Fruit fly (Drosophila melanogaster) whole organism, prepupa: Measurements from ENCODE around the gene CG13063.

Source experiments
- Blimp-1 ChIP-seq: fragments of 200-800 bp; sonication (Bioruptor generic); optimal IDR thresholded peaks from 3 replicates; lab custom pipeline; 2017; ENCODE audit warnings: missing biosample characterization, missing genetic modification characterization, mild to moderate bottlenecking, moderate library complexity, missing genetic modification reagents
- CG10631 ChIP-seq: fragments of 200-800 bp; sonication (Bioruptor generic); optimal IDR thresholded peaks from 2 replicates; lab custom pipeline; 2016; ENCODE audit warnings: missing biosample characterization, missing genetic modification characterization
- CG10669 ChIP-seq: fragments of 200-800 bp; sonication (Bioruptor generic); optimal IDR thresholded peaks from 3 replicates; lab custom pipeline; 2018; ENCODE audit warnings: missing biosample characterization, mild to moderate bottlenecking, missing genetic modification characterization, moderate library complexity
- CG11294 ChIP-seq: fragments of 200-800 bp; sonication (Bioruptor generic); IDR thresholded peaks from 2 replicates; pipeline ENCODE4 v1.3.6; 2022; ENCODE audit warnings: missing biosample characterization, missing genetic modification characterization
- CG11762 ChIP-seq: fragments of 200-800 bp; sonication (Bioruptor generic); optimal IDR thresholded peaks from 3 replicates; lab custom pipeline; 2016; ENCODE audit warnings: missing biosample characterization, missing genetic modification characterization; ENCODE audit not compliant: insufficient read depth
- CG11902 ChIP-seq: fragments of 200-800 bp; sonication (Bioruptor generic); optimal IDR thresholded peaks from 3 replicates; lab custom pipeline; 2016; ENCODE audit warnings: missing biosample characterization, missing genetic modification characterization
- CG15336 ChIP-seq: fragments of 200-800 bp; sonication (Bioruptor generic); IDR thresholded peaks from 2 replicates; pipeline ENCODE4 v1.3.6; 2022; ENCODE audit warnings: missing biosample characterization, missing genetic modification characterization
- CG1621 ChIP-seq: fragments of 200-800 bp; sonication (Bioruptor generic); optimal IDR thresholded peaks from 3 replicates; lab custom pipeline; 2018; ENCODE audit warnings: missing biosample characterization, mild to moderate bottlenecking, missing genetic modification characterization
- CG3032 ChIP-seq: fragments of 200-800 bp; optimal IDR thresholded peaks from 2 replicates; lab custom pipeline; 2019; ENCODE audit warnings: missing biosample characterization, mild to moderate bottlenecking, missing genetic modification characterization, moderate library complexity
- CG32006 ChIP-seq: fragments of 200-800 bp; sonication (Bioruptor generic); optimal IDR thresholded peaks from 3 replicates; lab custom pipeline; 2017; ENCODE audit warnings: missing biosample characterization, mild to moderate bottlenecking, missing genetic modification characterization
- CG3919 ChIP-seq: fragments of 200-800 bp; sonication (Bioruptor generic); optimal IDR thresholded peaks from 3 replicates; lab custom pipeline; 2016; ENCODE audit warnings: missing biosample characterization, missing genetic modification characterization
- CG4318 ChIP-seq: fragments of 200-800 bp; sonication (Bioruptor generic); optimal IDR thresholded peaks from 3 replicates; lab custom pipeline; 2017; ENCODE audit warnings: missing biosample characterization, mild to moderate bottlenecking, missing genetic modification characterization
- CG6276 ChIP-seq: fragments of 200-800 bp; sonication (Bioruptor generic); optimal IDR thresholded peaks from 2 replicates; lab custom pipeline; 2017; ENCODE audit warnings: missing biosample characterization, mild to moderate bottlenecking, missing genetic modification characterization
- CG6792 ChIP-seq: fragments of 200-800 bp; sonication (Bioruptor generic); optimal IDR thresholded peaks from 3 replicates; lab custom pipeline; 2016; ENCODE audit warnings: missing biosample characterization, missing genetic modification characterization
- CG6808 ChIP-seq: fragments of 200-800 bp; sonication (Bioruptor generic); optimal IDR thresholded peaks from 3 replicates; lab custom pipeline; 2017; ENCODE audit warnings: missing biosample characterization, missing genetic modification characterization, mild to moderate bottlenecking, moderate library complexity, missing genetic modification reagents
- CG7368 ChIP-seq: fragments of 200-800 bp; sonication (Bioruptor generic); optimal IDR thresholded peaks from 3 replicates; lab custom pipeline; 2016; ENCODE audit warnings: missing biosample characterization, missing genetic modification characterization
- CG8319 ChIP-seq: fragments of 200-800 bp; sonication (Bioruptor generic); optimal IDR thresholded peaks from 3 replicates; lab custom pipeline; 2016; ENCODE audit warnings: missing biosample characterization, missing genetic modification characterization
- Eip78C ChIP-seq: fragments of 200-800 bp; sonication (Bioruptor generic); peaks from one replicate; lab custom pipeline; 2016; ENCODE audit warnings: missing biosample characterization, missing genetic modification characterization
- Ets96B ChIP-seq: fragments of 200-800 bp; optimal IDR thresholded peaks from 2 replicates; lab custom pipeline; 2019; ENCODE audit warnings: missing biosample characterization, mild to moderate bottlenecking, missing genetic modification characterization, moderate library complexity
- Gug ChIP-seq: fragments of 200-800 bp; sonication (Bioruptor generic); IDR thresholded peaks from 2 replicates; pipeline ENCODE4 v1.3.6; 2022; ENCODE audit warnings: missing biosample characterization, missing genetic modification characterization
- Hr38 ChIP-seq: sonication (Bioruptor generic); optimal IDR thresholded peaks from 2 replicates; lab custom pipeline; 2016; ENCODE audit warnings: missing biosample characterization, missing genetic modification characterization
- Hr4 ChIP-seq: fragments of 200-800 bp; sonication (Bioruptor generic); optimal IDR thresholded peaks from 3 replicates; lab custom pipeline; 2016; ENCODE audit warnings: missing biosample characterization, missing genetic modification characterization
- Lpt ChIP-seq: fragments of 200-800 bp; sonication (Bioruptor generic); optimal IDR thresholded peaks from 3 replicates; lab custom pipeline; 2016; ENCODE audit warnings: missing biosample characterization, missing genetic modification characterization
- OdsH ChIP-seq: fragments of 200-800 bp; sonication (Bioruptor generic); optimal IDR thresholded peaks from 3 replicates; lab custom pipeline; 2016; ENCODE audit warnings: missing biosample characterization, missing genetic modification characterization
- Smox ChIP-seq: fragments of 200-800 bp; sonication (Bioruptor generic); optimal IDR thresholded peaks from 3 replicates; lab custom pipeline; 2016; ENCODE audit warnings: missing biosample characterization, missing genetic modification characterization
- Sox102F ChIP-seq: fragments of 200-800 bp; sonication (Bioruptor generic); optimal IDR thresholded peaks from 2 replicates; lab custom pipeline; 2016; ENCODE audit warnings: missing biosample characterization, mild to moderate bottlenecking, missing genetic modification characterization
- Sox14 ChIP-seq: fragments of 200-800 bp; sonication (Bioruptor generic); optimal IDR thresholded peaks from 3 replicates; lab custom pipeline; 2016; ENCODE audit warnings: missing biosample characterization, missing genetic modification characterization
- Sox15 ChIP-seq: fragments of 200-800 bp; sonication (Bioruptor generic); optimal IDR thresholded peaks from 3 replicates; lab custom pipeline; 2016; ENCODE audit warnings: missing biosample characterization, missing genetic modification characterization
- achi ChIP-seq: fragments of 200-800 bp; sonication (Bioruptor generic); optimal IDR thresholded peaks from 3 replicates; lab custom pipeline; 2016; ENCODE audit warnings: missing biosample characterization, missing genetic modification characterization
- acj6 ChIP-seq: fragments of 200-800 bp; sonication (Bioruptor generic); optimal IDR thresholded peaks from 3 replicates; lab custom pipeline; 2016; ENCODE audit warnings: missing biosample characterization, missing genetic modification characterization
- cyc ChIP-seq: fragments of 200-800 bp; sonication (Bioruptor generic); optimal IDR thresholded peaks from 3 replicates; lab custom pipeline; 2016; ENCODE audit warnings: missing biosample characterization, missing genetic modification characterization
- dac ChIP-seq: fragments of 200-800 bp; sonication (Bioruptor generic); optimal IDR thresholded peaks from 2 replicates; lab custom pipeline; 2017; ENCODE audit warnings: missing biosample characterization, mild to moderate bottlenecking, missing genetic modification characterization
- eg ChIP-seq: fragments of 200-800 bp; sonication (Bioruptor generic); IDR thresholded peaks from 3 replicates; pipeline ENCODE4 v1.3.6; 2022; ENCODE audit warnings: missing biosample characterization, missing genetic modification characterization
- fd59A ChIP-seq: fragments of 200-800 bp; sonication (Bioruptor generic); optimal IDR thresholded peaks from 2 replicates; lab custom pipeline; 2017; ENCODE audit warnings: missing biosample characterization, mild to moderate bottlenecking, missing genetic modification characterization, missing genetic modification reagents
- fd85E ChIP-seq: fragments of 200-800 bp; sonication (Bioruptor generic); optimal IDR thresholded peaks from 3 replicates; lab custom pipeline; 2016; ENCODE audit warnings: missing biosample characterization, missing genetic modification characterization
- pdm3 ChIP-seq: fragments of 200-800 bp; sonication (Bioruptor generic); optimal IDR thresholded peaks from 3 replicates; lab custom pipeline; 2016; ENCODE audit warnings: missing biosample characterization, missing genetic modification characterization
- salr ChIP-seq, 2 experiments: fragments of 200-800 bp; sonication (Bioruptor generic); optimal IDR thresholded peaks; 3 replicates each; lab custom pipeline; 2016 to 2018; ENCODE audit warnings: missing biosample characterization in 2 of 2, missing genetic modification characterization in 2 of 2, mild to moderate bottlenecking in 1 of 2
- spab ChIP-seq: fragments of 200-800 bp; sonication (Bioruptor generic); optimal IDR thresholded peaks from 2 replicates; lab custom pipeline; 2017; ENCODE audit warnings: missing biosample characterization, mild to moderate bottlenecking, missing genetic modification characterization, missing genetic modification reagents
- ss ChIP-seq, 2 experiments: fragments of 200-800 bp; sonication (Bioruptor generic); optimal IDR thresholded peaks; 2 replicates in 1 of 2; 3 replicates in 1 of 2; lab custom pipeline; 2017 to 2018; ENCODE audit warnings: mild to moderate bottlenecking in 2 of 2, missing biosample characterization in 2 of 2, missing genetic modification characterization in 2 of 2, moderate library complexity in 1 of 2
- svp ChIP-seq: fragments of 200-800 bp; sonication (Bioruptor generic); peaks from one replicate; lab custom pipeline; 2016; ENCODE audit warnings: missing biosample characterization, missing genetic modification characterization
- topi ChIP-seq: fragments of 200-800 bp; sonication (Bioruptor generic); optimal IDR thresholded peaks from 3 replicates; lab custom pipeline; 2016; ENCODE audit warnings: missing biosample characterization, missing genetic modification characterization
- vri ChIP-seq: fragments of 200-800 bp; sonication (Bioruptor generic); optimal IDR thresholded peaks from 3 replicates; lab custom pipeline; 2016; ENCODE audit warnings: missing biosample characterization, mild to moderate bottlenecking, missing genetic modification characterization

The CG13063 gene

dm6 chr3L:16281880-16282556 is 24.4 kb upstream of the CG13063 start, which contains the start of gene CG13049:
CG13049 (minus strand) TSS chr3L:16281930.
- TF ChIP-seq topi (GFP tag; lab: Kevin White, UChicago) (no peak), cyc (no peak), CG3919 (GFP tag; lab: Kevin White, UChicago) (no peak), Sox102F (GFP tag; lab: Kevin White, UChicago) (no peak), eg (GFP tag; lab: Robert Waterston, UW) (no peak), spab (GFP tag; lab: Kevin White, UChicago) (no peak), CG11762 (no peak), ss (GFP tag; optimal IDR thresholded peaks at IDR 0.05; lab: Kevin White, UChicago) (peak in 1 of 2 experiments; percentile 62)

- TF ChIP-seq Eip78C (GFP tag; lab: Kevin White, UChicago) (no peak), CG7368 (GFP tag; lab: Kevin White, UChicago) (no peak), Ets96B (no peak), Sox102F (GFP tag; lab: Kevin White, UChicago) (no peak), cyc (no peak), Lpt (GFP tag; lab: Kevin White, UChicago) (no peak)
Measured at dm6 chr3L:16283821-16284220, 22.6 kb upstream of the CG13063 start, which contains the start of gene CG13048. CG13048 (minus strand) TSS chr3L:16283921.

DNA sequence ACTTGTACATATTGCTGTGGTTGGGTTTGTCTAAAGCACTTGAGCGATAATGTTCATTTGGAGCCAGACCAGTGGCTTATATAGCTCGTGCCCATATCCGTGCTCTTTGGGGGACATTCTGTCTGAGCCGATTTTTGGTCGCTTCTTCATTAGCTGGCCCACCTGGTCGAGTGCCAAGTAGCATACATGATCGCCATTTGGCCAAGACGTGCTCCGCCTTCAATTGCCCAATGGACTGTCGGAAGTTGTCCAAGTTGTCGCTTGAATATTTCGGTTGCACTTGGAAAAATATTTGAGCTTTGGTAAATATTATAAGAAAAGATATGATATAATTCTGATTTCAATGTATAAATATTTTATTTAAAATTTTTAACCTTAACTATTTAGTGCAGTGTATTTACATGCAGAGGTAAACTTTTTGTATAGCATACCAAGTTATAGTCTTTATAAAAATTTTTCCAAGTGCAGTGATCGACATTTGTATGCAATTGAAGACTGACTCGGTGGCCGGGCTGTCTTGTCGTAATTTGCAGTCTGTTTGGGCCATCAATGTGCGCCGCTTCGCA is 21.0 kb upstream of the CG13063 start, which contains the start of gene CG13047:
TSS of gene CG13047 (minus strand) at position 51 of the 566 bp plus-strand sequence.
- peak; percentile 13 for TF ChIP-seq acj6 (GFP tag; lab: Kevin White, UChicago)
- no peak for TF ChIP-seq dac (GFP tag; lab: Kevin White, UChicago)
- no peak for TF ChIP-seq eg (GFP tag; lab: Robert Waterston, UW)
- peak; percentile 2 for TF ChIP-seq CG32006 (GFP tag; lab: Kevin White, UChicago)
- TF ChIP-seq CG1621, result no peak
- TF ChIP-seq CG6792 (GFP tag; lab: Kevin White, UChicago), result no peak
- peak; percentile 37 for TF ChIP-seq Ets96B
- TF ChIP-seq Blimp-1, result no peak
- peak; percentile 26 for TF ChIP-seq CG10669 (GFP tag; lab: Kevin White, UChicago)
- no peak for TF ChIP-seq Sox14
- TF ChIP-seq CG15336 (GFP tag; lab: Robert Waterston, UW), result 0 out of 2 replicates have a peak, but pooled peaks have one; percentile 26
- peak; percentile 56 for TF ChIP-seq CG3032 (tag; lab: Kevin White, UChicago)
- no peak for TF ChIP-seq fd59A
- TF ChIP-seq Hr38 (GFP tag; lab: Kevin White, UChicago), result no peak
- no peak for TF ChIP-seq pdm3
- no peak for TF ChIP-seq OdsH (GFP tag; lab: Kevin White, UChicago)
- no peak for TF ChIP-seq CG6276
- peak; percentile 13 for TF ChIP-seq CG6808 (GFP tag; lab: Kevin White, UChicago)
- TF ChIP-seq CG10631 (GFP tag; lab: Kevin White, UChicago), result peak; percentile 10
- no peak for TF ChIP-seq fd85E
- no peak for TF ChIP-seq CG8319 (GFP tag; lab: Kevin White, UChicago)
- no peak for TF ChIP-seq Gug (GFP tag; lab: Robert Waterston, UW)
- no peak for TF ChIP-seq CG4318 (GFP tag; lab: Kevin White, UChicago)
- TF ChIP-seq Eip78C (GFP tag; lab: Kevin White, UChicago), result peak; percentile 49

DNA sequence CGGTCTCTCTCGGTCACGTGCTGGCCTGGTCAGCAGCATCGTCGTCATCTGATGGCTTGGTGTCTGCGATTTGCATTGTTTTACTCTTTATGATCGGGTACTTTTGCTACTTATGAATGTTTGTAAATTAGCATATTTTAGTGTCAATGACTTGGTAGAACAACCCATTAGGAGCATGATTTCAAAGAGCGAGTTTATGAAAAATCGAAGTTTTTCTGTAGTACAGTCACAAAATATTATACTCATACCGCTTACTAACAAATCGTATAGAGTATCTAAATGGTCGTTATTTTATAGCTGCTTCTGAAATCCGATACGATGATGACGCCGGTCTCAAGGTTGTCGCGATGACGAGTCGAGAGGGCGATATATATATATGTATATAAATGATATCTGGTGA is 20.1 kb upstream of the CG13063 start:
- TF ChIP-seq CG4318 (GFP tag; lab: Kevin White, UChicago) (no peak), salr (GFP tag; optimal IDR thresholded peaks at IDR 0.05; lab: Kevin White, UChicago) (peak in 1 of 2 experiments; percentile 56), Gug (GFP tag; lab: Robert Waterston, UW) (no peak), Hr4 (GFP tag; lab: Kevin White, UChicago) (no peak), CG10631 (GFP tag; lab: Kevin White, UChicago) (peak; percentile 54), fd85E (no peak), CG11762 (peak; percentile 8), CG11902 (GFP tag; lab: Kevin White, UChicago) (peak; percentile 17), CG1621 (peak; percentile 78), Sox15 (GFP tag; lab: Kevin White, UChicago) (peak; percentile 39), CG7368 (GFP tag; lab: Kevin White, UChicago) (peak; percentile 43), CG15336 (GFP tag; lab: Robert Waterston, UW) (no peak), Eip78C (GFP tag; lab: Kevin White, UChicago) (peak; percentile 93), svp (GFP tag; lab: Kevin White, UChicago) (peak; percentile 39), Smox (GFP tag; lab: Kevin White, UChicago) (peak; percentile 10), vri (peak; percentile 13), CG3919 (GFP tag; lab: Kevin White, UChicago) (peak; percentile 55), cyc (peak; percentile 3), pdm3 (peak; percentile 64), ss (GFP tag; optimal IDR thresholded peaks at IDR 0.05; lab: Kevin White, UChicago) (peak; percentile 54 to 88), CG11294 (GFP tag; lab: Robert Waterston, UW) (no peak), achi (GFP tag; lab: Kevin White, UChicago) (peak; percentile 53), eg (GFP tag; lab: Robert Waterston, UW) (no peak)
